Worm (Caenorhabditis elegans) whole organism, L3 larva: ENCODE data around the gene cng-2.
"Not testable (repeated sequence)": the region's sequence is repeated elsewhere in the genome, so short reads cannot be mapped to it uniquely, and the experiment has no call there.

Experiments used
- R02D3.7 ChIP-seq: fragments of 150-350 bp; optimal IDR thresholded peaks from 2 replicates; lab custom pipeline; 2014; ENCODE audit warnings: missing biosample characterization, missing genetic modification characterization
- aly-2 ChIP-seq: fragments of 150-350 bp; optimal IDR thresholded peaks from 2 replicates; lab custom pipeline; 2014; ENCODE audit warnings: missing biosample characterization, missing genetic modification characterization
- ama-1 ChIP-seq: fragments of 150-350 bp; optimal IDR thresholded peaks from 2 replicates; lab custom pipeline; 2018
- ceh-28 ChIP-seq: fragments of 150-350 bp; optimal IDR thresholded peaks from 2 replicates; lab custom pipeline; 2014; ENCODE audit warnings: missing biosample characterization, missing genetic modification reagents, missing genetic modification characterization
- ceh-82 ChIP-seq: fragments of 150-350 bp; optimal IDR thresholded peaks from 2 replicates; lab custom pipeline; 2014; ENCODE audit warnings: missing biosample characterization, missing genetic modification characterization
- ceh-9 ChIP-seq: sonication (generic microtip); optimal IDR thresholded peaks from 2 replicates; lab custom pipeline; 2018; ENCODE audit warnings: missing biosample characterization, missing genetic modification characterization
- daf-12 ChIP-seq: fragments of 150-350 bp; optimal IDR thresholded peaks from 2 replicates; lab custom pipeline; 2014; ENCODE audit warnings: missing biosample characterization, missing genetic modification reagents, missing genetic modification characterization
- egl-27 ChIP-seq: sonication (generic microtip); optimal IDR thresholded peaks from 4 replicates; lab custom pipeline; 2017; ENCODE audit warnings: missing biosample characterization, missing genetic modification reagents, missing genetic modification characterization
- egl-5 ChIP-seq: fragments of 150-350 bp; optimal IDR thresholded peaks from 2 replicates; lab custom pipeline; 2017; ENCODE audit warnings: missing biosample characterization, missing genetic modification reagents, missing genetic modification characterization, inconsistent platforms
- elt-1 ChIP-seq: fragments of 150-350 bp; optimal IDR thresholded peaks from 2 replicates; lab custom pipeline; 2014; ENCODE audit warnings: missing biosample characterization, missing genetic modification characterization
- elt-3 ChIP-seq, 3 experiments: fragments of 150-350 bp in 1 of 3; sonication (generic microtip) in 2 of 3; optimal IDR thresholded peaks; 2 replicates in 2 of 3; 4 replicates in 1 of 3; lab custom pipeline; 2014 to 2017; ENCODE audit warnings: missing biosample characterization in 3 of 3, missing genetic modification characterization in 3 of 3
- fkh-10 ChIP-seq: sonication (generic microtip); optimal IDR thresholded peaks from 2 replicates; lab custom pipeline; 2017; ENCODE audit warnings: missing biosample characterization, missing genetic modification reagents, missing genetic modification characterization
- fkh-2 ChIP-seq: fragments of 150-350 bp; optimal IDR thresholded peaks from 2 replicates; lab custom pipeline; 2014; ENCODE audit warnings: missing biosample characterization, missing genetic modification reagents, missing genetic modification characterization
- fos-1 ChIP-seq: fragments of 150-350 bp; optimal IDR thresholded peaks from 2 replicates; lab custom pipeline; 2014; ENCODE audit warnings: missing biosample characterization, missing genetic modification characterization
- hmg-11 ChIP-seq: sonication (generic microtip); optimal IDR thresholded peaks from 2 replicates; lab custom pipeline; 2016; ENCODE audit warnings: missing genetic modification characterization, missing compliant biosample characterization
- jun-1 ChIP-seq: fragments of 150-350 bp; optimal IDR thresholded peaks from 2 replicates; lab custom pipeline; 2014; ENCODE audit warnings: missing biosample characterization, missing genetic modification reagents, missing genetic modification characterization
- lin-15B ChIP-seq: fragments of 150-350 bp; optimal IDR thresholded peaks from 2 replicates; lab custom pipeline; 2014; ENCODE audit warnings: missing biosample characterization, missing genetic modification characterization
- lin-39 ChIP-seq: fragments of 150-350 bp; optimal IDR thresholded peaks from 2 replicates; lab custom pipeline; 2018; ENCODE audit warnings: missing biosample characterization, missing genetic modification reagents, missing genetic modification characterization
- lsy-12 ChIP-seq: sonication (generic microtip); optimal IDR thresholded peaks from 2 replicates; lab custom pipeline; 2016; ENCODE audit warnings: mild to moderate bottlenecking, missing genetic modification characterization, missing compliant biosample characterization
- mdl-1 ChIP-seq: fragments of 150-350 bp; optimal IDR thresholded peaks from 2 replicates; lab custom pipeline; 2014; ENCODE audit warnings: missing biosample characterization, missing genetic modification characterization
- mml-1 ChIP-seq: fragments of 150-350 bp; sonication (generic microtip); optimal IDR thresholded peaks from 3 replicates; lab custom pipeline; 2014; ENCODE audit warnings: missing biosample characterization, missing genetic modification characterization
- nfya-1 ChIP-seq: sonication (generic microtip); optimal IDR thresholded peaks from 2 replicates; lab custom pipeline; 2017; ENCODE audit warnings: missing genetic modification characterization, mild to moderate bottlenecking, missing compliant biosample characterization, antibody characterized with exemption, moderate library complexity; ENCODE audit not compliant: insufficient read depth
- nhr-12 ChIP-seq: fragments of 150-350 bp; optimal IDR thresholded peaks from 2 replicates; lab custom pipeline; 2014; ENCODE audit warnings: missing biosample characterization, missing genetic modification characterization
- nhr-23 ChIP-seq: fragments of 150-350 bp; optimal IDR thresholded peaks from 2 replicates; lab custom pipeline; 2014; ENCODE audit warnings: missing biosample characterization, missing genetic modification reagents, missing genetic modification characterization
- nhr-25 ChIP-seq: sonication (generic microtip); optimal IDR thresholded peaks from 2 replicates; lab custom pipeline; 2017; ENCODE audit warnings: missing biosample characterization, missing genetic modification characterization
- nhr-28 ChIP-seq: fragments of 150-350 bp; optimal IDR thresholded peaks from 2 replicates; lab custom pipeline; 2014; ENCODE audit warnings: missing biosample characterization, missing genetic modification characterization
- nhr-43 ChIP-seq: sonication (generic microtip); optimal IDR thresholded peaks from 2 replicates; lab custom pipeline; 2016; ENCODE audit warnings: mild to moderate bottlenecking, missing genetic modification characterization, missing compliant biosample characterization; ENCODE audit not compliant: poor library complexity, severe bottlenecking
- nhr-67 ChIP-seq: fragments of 150-350 bp; optimal IDR thresholded peaks from 2 replicates; lab custom pipeline; 2014; ENCODE audit warnings: missing biosample characterization, missing genetic modification characterization
- pha-4 ChIP-seq: fragments of 150-350 bp; optimal IDR thresholded peaks from 2 replicates; lab custom pipeline; 2014; ENCODE audit warnings: missing biosample characterization, missing genetic modification reagents, missing genetic modification characterization
- pqm-1 ChIP-seq: fragments of 150-350 bp; optimal IDR thresholded peaks from 2 replicates; lab custom pipeline; 2017; ENCODE audit warnings: missing biosample characterization, missing genetic modification characterization, inconsistent platforms
- sea-2 ChIP-seq: fragments of 150-350 bp; sonication (generic microtip); optimal IDR thresholded peaks from 4 replicates; lab custom pipeline; 2014; ENCODE audit warnings: missing biosample characterization, missing genetic modification reagents, missing genetic modification characterization
- skn-1 ChIP-seq: fragments of 150-350 bp; optimal IDR thresholded peaks from 2 replicates; lab custom pipeline; 2014; ENCODE audit warnings: missing biosample characterization, missing genetic modification characterization
- snpc-4 ChIP-seq: fragments of 150-350 bp; optimal IDR thresholded peaks from 2 replicates; lab custom pipeline; 2014; ENCODE audit warnings: missing biosample characterization, missing genetic modification characterization
- tbx-2 ChIP-seq: sonication (generic microtip); optimal IDR thresholded peaks from 2 replicates; lab custom pipeline; 2016; ENCODE audit warnings: mild to moderate bottlenecking, missing genetic modification characterization, missing compliant biosample characterization
- unc-39 ChIP-seq: sonication (generic microtip); optimal IDR thresholded peaks from 4 replicates; lab custom pipeline; 2017; ENCODE audit warnings: missing biosample characterization, missing genetic modification characterization
- unc-62 ChIP-seq: fragments of 150-350 bp; sonication (generic microtip); optimal IDR thresholded peaks from 4 replicates; lab custom pipeline; 2014; ENCODE audit warnings: missing biosample characterization, missing genetic modification reagents, missing genetic modification characterization
- zag-1 ChIP-seq: fragments of 150-350 bp; optimal IDR thresholded peaks from 2 replicates; lab custom pipeline; 2014; ENCODE audit warnings: missing biosample characterization, missing genetic modification characterization

The cng-2 gene

ce11 chrIV:2037497-2037896 is 506 bp downstream of the cng-2 start:
- no peak for TF ChIP-seq ama-1 (lab: Kevin White, UChicago)

- TF ChIP-seq elt-3 (tag; optimal IDR thresholded peaks at IDR 0.05; lab: Kevin White, UChicago) (no peak), unc-62 (GFP tag; lab: Kevin White, UChicago) (peak; percentile 66), unc-39 (tag; lab: Kevin White, UChicago) (no peak), tbx-2 (tag; lab: Kevin White, UChicago) (peak; percentile 23), pqm-1 (tag; lab: Kevin White, UChicago) (no peak), ceh-82 (tag; lab: Kevin White, UChicago) (peak; percentile 12), hmg-11 (tag; lab: Kevin White, UChicago) (peak; percentile 83), mdl-1 (no peak), pha-4 (peak; percentile 18), lin-39 (peak; percentile 76), fos-1 (tag; lab: Kevin White, UChicago) (no peak), nhr-25 (tag; lab: Kevin White, UChicago) (peak; percentile 69), egl-27 (tag; lab: Kevin White, UChicago) (no peak), ceh-28 (peak; percentile 57), zag-1 (tag; lab: Kevin White, UChicago) (peak; percentile 65), nhr-43 (tag; lab: Kevin White, UChicago) (peak; percentile 51), lin-15B (tag; lab: Kevin White, UChicago) (peak; percentile 64), nhr-28 (tag; lab: Kevin White, UChicago) (no peak), nhr-23 (peak; percentile 75), nfya-1 (tag; lab: Kevin White, UChicago) (peak; percentile 86), jun-1 (tag; lab: Kevin White, UChicago) (peak; percentile 39), lsy-12 (peak; percentile 31), fkh-10 (peak; percentile 80), egl-5 (tag; lab: Kevin White, UChicago) (peak; percentile 95), R02D3.7 (tag; lab: Kevin White, UChicago) (peak; percentile 37), nhr-12 (tag; lab: Kevin White, UChicago) (no peak), elt-1 (tag; lab: Kevin White, UChicago) (peak; percentile 62), skn-1 (peak; percentile 11), aly-2 (tag; lab: Kevin White, UChicago) (no peak), sea-2 (GFP tag; lab: Kevin White, UChicago) (peak; percentile 16), snpc-4 (tag; lab: Kevin White, UChicago) (peak; percentile 36)
These were observed 11.8 kb downstream of the cng-2 start for ce11 chrIV:2048839-2049238.

ce11 chrIV:2051195-2051594 is 14.2 kb downstream of the cng-2 start, which contains the start of gene R05C11.4:
TSS of gene R05C11.4 (plus strand) at chrIV:2051495.
- TF ChIP-seq egl-27 (tag; lab: Kevin White, UChicago); ceh-9 (tag; lab: Kevin White, UChicago); sea-2 (GFP tag; lab: Kevin White, UChicago): not testable (repeated sequence)
- TF ChIP-seq, all 47 proteins: peak for 0; not testable (repeated sequence) for 47

- peak; percentile 21 for TF ChIP-seq tbx-2 (tag; lab: Kevin White, UChicago)
- no peak for TF ChIP-seq fkh-2
- no peak for TF ChIP-seq elt-1 (tag; lab: Kevin White, UChicago)
- TF ChIP-seq daf-12 (tag; lab: Kevin White, UChicago) = no peak
- TF ChIP-seq hmg-11 (tag; lab: Kevin White, UChicago) = peak; percentile 2
- no peak for TF ChIP-seq nhr-12 (tag; lab: Kevin White, UChicago)
- no peak for TF ChIP-seq nhr-67 (tag; lab: Kevin White, UChicago)
- TF ChIP-seq nfya-1 (tag; lab: Kevin White, UChicago) = peak; percentile 11
- no peak for TF ChIP-seq mml-1 (tag; lab: Kevin White, UChicago)
- TF ChIP-seq R02D3.7 (tag; lab: Kevin White, UChicago) = no peak
These were observed 15.3 kb downstream of the cng-2 start for ce11 chrIV:2052337-2052736.
